Fruit fly (Drosophila melanogaster) whole organism, embryonic: Measurements from ENCODE around the gene CG13931.

Experiments
- Aef1 ChIP-seq: fragments of 200-800 bp; sonication (Bioruptor generic); IDR thresholded peaks from 3 replicates; pipeline ENCODE4 v1.3.6; 2022; ENCODE audit warnings: missing biosample characterization, missing genetic modification characterization
- Awh ChIP-seq: fragments of 200-800 bp; sonication (Bioruptor generic); IDR thresholded peaks from 2 replicates; pipeline ENCODE4, ENCODE4 v1.3.6; 2022; ENCODE audit warnings: missing biosample characterization, missing genetic modification characterization
- B-H2 ChIP-seq: fragments of 200-800 bp; sonication (Bioruptor generic); optimal IDR thresholded peaks from 2 replicates; lab custom pipeline; 2018; ENCODE audit warnings: missing biosample characterization, mild to moderate bottlenecking, missing genetic modification characterization
- CG10366 ChIP-seq: fragments of 200-800 bp; sonication (Bioruptor generic); IDR thresholded peaks from 2 replicates; pipeline ENCODE4 v1.3.6; 2022; ENCODE audit warnings: missing biosample characterization, missing genetic modification characterization
- CG11695 ChIP-seq: fragments of 200-800 bp; sonication (Bioruptor generic); IDR thresholded peaks from 3 replicates; pipeline ENCODE4 v1.3.6; 2022; ENCODE audit warnings: missing biosample characterization, missing genetic modification characterization
- CG11696 ChIP-seq: fragments of 200-800 bp; sonication (Bioruptor generic); IDR thresholded peaks from 2 replicates; pipeline ENCODE4 v1.3.6; 2022; ENCODE audit warnings: missing biosample characterization, missing genetic modification characterization
- CG12391 ChIP-seq: fragments of 200-800 bp; sonication (Bioruptor generic); optimal IDR thresholded peaks from 3 replicates; lab custom pipeline; 2018; ENCODE audit warnings: missing biosample characterization, mild to moderate bottlenecking, missing genetic modification characterization, moderate library complexity
- CG14441 ChIP-seq: fragments of 200-800 bp; sonication (Bioruptor generic); IDR thresholded peaks from 2 replicates; pipeline ENCODE4 v1.3.6; 2022; ENCODE audit warnings: missing biosample characterization, missing genetic modification characterization
- CG14965 ChIP-seq: fragments of 200-800 bp; sonication (Bioruptor generic); optimal IDR thresholded peaks from 2 replicates; lab custom pipeline; 2016; ENCODE audit warnings: missing biosample characterization, missing genetic modification characterization, borderline replicate concordance
- CG1603 ChIP-seq: fragments of 200-800 bp; sonication (Bioruptor generic); optimal IDR thresholded peaks from 2 replicates; lab custom pipeline; 2019; ENCODE audit warnings: missing biosample characterization, mild to moderate bottlenecking, missing genetic modification characterization, moderate library complexity
- CG17328 ChIP-seq: fragments of 200-800 bp; sonication (Bioruptor generic); IDR thresholded peaks from 2 replicates; pipeline ENCODE4 v1.3.6; 2022; ENCODE audit warnings: missing biosample characterization, missing genetic modification characterization
- CG17912 ChIP-seq: fragments of 200-800 bp; sonication (Bioruptor generic); optimal IDR thresholded peaks from 2 replicates; lab custom pipeline; 2018; ENCODE audit warnings: missing biosample characterization, mild to moderate bottlenecking, missing genetic modification characterization
- CG1832 ChIP-seq: fragments of 200-800 bp; sonication (Bioruptor generic); optimal IDR thresholded peaks from 2 replicates; lab custom pipeline; 2017; ENCODE audit warnings: missing biosample characterization, mild to moderate bottlenecking, missing genetic modification characterization, inconsistent platforms
- CG4404 ChIP-seq: fragments of 200-800 bp; sonication (Bioruptor generic); IDR thresholded peaks from 2 replicates; pipeline ENCODE4 v1.3.6; 2022; ENCODE audit warnings: missing biosample characterization, missing genetic modification characterization
- CG4424 ChIP-seq: fragments of 200-800 bp; sonication (Bioruptor generic); optimal IDR thresholded peaks from 3 replicates; lab custom pipeline; 2016; ENCODE audit warnings: missing biosample characterization, missing genetic modification characterization
- CG5180 ChIP-seq: fragments of 200-800 bp; sonication (Bioruptor generic); optimal IDR thresholded peaks from 3 replicates; lab custom pipeline; 2017; ENCODE audit warnings: missing biosample characterization, missing genetic modification characterization, mild to moderate bottlenecking, moderate library complexity, missing genetic modification reagents
- CG6654 ChIP-seq: fragments of 200-800 bp; sonication (Bioruptor generic); optimal IDR thresholded peaks from 2 replicates; lab custom pipeline; 2017; ENCODE audit warnings: missing biosample characterization, mild to moderate bottlenecking, missing genetic modification characterization
- CG7271 ChIP-seq: fragments of 200-800 bp; sonication (Bioruptor generic); optimal IDR thresholded peaks from 2 replicates; lab custom pipeline; 2018; ENCODE audit warnings: missing biosample characterization, mild to moderate bottlenecking, missing genetic modification characterization, moderate library complexity
- Drgx ChIP-seq: fragments of 200-800 bp; sonication (Bioruptor generic); IDR thresholded peaks from 2 replicates; pipeline ENCODE4 v1.3.6; 2022; ENCODE audit warnings: missing biosample characterization, missing genetic modification characterization
- Ets65A ChIP-seq: fragments of 200-800 bp; sonication (Bioruptor generic); peaks from one replicate; lab custom pipeline; 2016; ENCODE audit warnings: missing biosample characterization, missing genetic modification characterization
- Hr51 ChIP-seq, 2 experiments: fragments of 200-800 bp; sonication (Bioruptor generic); optimal IDR thresholded peaks; 2 replicates in 1 of 2; 3 replicates in 1 of 2; lab custom pipeline; 2016 to 2018; ENCODE audit warnings: missing biosample characterization in 2 of 2, missing genetic modification characterization in 2 of 2, mild to moderate bottlenecking in 1 of 2, moderate library complexity in 1 of 2
- NfI ChIP-seq: fragments of 200-800 bp; sonication (Bioruptor generic); optimal IDR thresholded peaks from 3 replicates; lab custom pipeline; 2018; ENCODE audit warnings: missing biosample characterization, mild to moderate bottlenecking, missing genetic modification characterization, moderate library complexity
- cas ChIP-seq: fragments of 200-800 bp; sonication (Bioruptor generic); IDR thresholded peaks from 2 replicates; pipeline ENCODE4 v1.3.6; 2022; ENCODE audit warnings: missing biosample characterization, missing genetic modification characterization
- corto ChIP-seq: fragments of 200-800 bp; sonication (Bioruptor generic); optimal IDR thresholded peaks from 2 replicates; lab custom pipeline; 2016; ENCODE audit warnings: missing biosample characterization, mild to moderate bottlenecking, missing genetic modification characterization, moderate library complexity
- croc ChIP-seq: fragments of 200-800 bp; sonication (Bioruptor generic); conservative IDR thresholded peaks from 3 replicates; pipeline ENCODE4 v1.3.6; 2022; ENCODE audit warnings: missing biosample characterization, missing genetic modification characterization
- dan ChIP-seq: fragments of 200-800 bp; sonication (Bioruptor generic); IDR thresholded peaks from 2 replicates; pipeline ENCODE4 v1.3.6; 2022; ENCODE audit warnings: missing biosample characterization, missing genetic modification characterization
- dysf ChIP-seq: fragments of 200-800 bp; sonication (Bioruptor generic); IDR thresholded peaks from 3 replicates; pipeline ENCODE4 v1.3.6; 2022; ENCODE audit warnings: missing biosample characterization, missing genetic modification characterization
- esg ChIP-seq: fragments of 200-800 bp; sonication (Bioruptor generic); conservative IDR thresholded peaks from 2 replicates; pipeline ENCODE4 v1.3.6; 2022; ENCODE audit warnings: missing biosample characterization, missing genetic modification characterization
- gce ChIP-seq: fragments of 200-800 bp; sonication (Bioruptor generic); IDR thresholded peaks from 3 replicates; pipeline ENCODE4 v1.3.6; 2022; ENCODE audit warnings: missing biosample characterization, missing genetic modification characterization
- gcm ChIP-seq: fragments of 200-800 bp; sonication (Bioruptor generic); optimal IDR thresholded peaks from 2 replicates; lab custom pipeline; 2019; ENCODE audit warnings: missing biosample characterization, mild to moderate bottlenecking, missing genetic modification characterization, moderate library complexity
- hkb ChIP-seq, 2 experiments: fragments of 200-800 bp in 1 of 2; fragments of >200 bp in 1 of 2; sonication (Bioruptor generic) in 1 of 2; IDR thresholded peaks in 1 of 2; optimal IDR thresholded peaks in 1 of 2; 2 replicates each; pipeline versions ENCODE4 v1.3.6 to Lab custom; 2017 to 2022; ENCODE audit warnings: missing biosample characterization in 1 of 2, missing genetic modification characterization in 1 of 2
- ind ChIP-seq: fragments of 200-800 bp; sonication (Bioruptor generic); optimal IDR thresholded peaks from 3 replicates; lab custom pipeline; 2016; ENCODE audit warnings: missing biosample characterization, missing genetic modification characterization
- insv ChIP-seq, 2 experiments: fragments of 200-800 bp; sonication (Bioruptor generic); optimal IDR thresholded peaks; 3 replicates each; lab custom pipeline; 2016 to 2018; ENCODE audit warnings: missing biosample characterization in 2 of 2, missing genetic modification characterization in 2 of 2
- lab ChIP-seq: fragments of 200-800 bp; sonication (Bioruptor generic); optimal IDR thresholded peaks from 3 replicates; lab custom pipeline; 2017; ENCODE audit warnings: missing biosample characterization, missing genetic modification characterization, mild to moderate bottlenecking, moderate library complexity, missing genetic modification reagents
- lilli ChIP-seq: fragments of 200-800 bp; sonication (Bioruptor generic); optimal IDR thresholded peaks from 3 replicates; lab custom pipeline; 2016; ENCODE audit warnings: missing biosample characterization, missing genetic modification characterization
- lmd ChIP-seq: fragments of 200-800 bp; sonication (Bioruptor generic); IDR thresholded peaks from 2 replicates; pipeline ENCODE4 v1.3.6; 2022; ENCODE audit warnings: missing biosample characterization, missing genetic modification characterization
- lov ChIP-seq, 2 experiments: fragments of 200-800 bp in 1 of 2; fragments of >200 bp in 1 of 2; sonication (Bioruptor generic) in 1 of 2; IDR thresholded peaks in 1 of 2; optimal IDR thresholded peaks in 1 of 2; 2 replicates in 1 of 2; 3 replicates in 1 of 2; pipeline versions ENCODE4 v1.3.6 to Lab custom; 2017 to 2022; ENCODE audit warnings: missing biosample characterization in 1 of 2, missing genetic modification characterization in 1 of 2
- nom ChIP-seq: fragments of 200-800 bp; sonication (Bioruptor generic); optimal IDR thresholded peaks from 2 replicates; lab custom pipeline; 2017; ENCODE audit warnings: missing biosample characterization, missing genetic modification characterization, mild to moderate bottlenecking, moderate library complexity, missing genetic modification reagents
- prd ChIP-seq, 3 experiments: fragments of >200 bp in 2 of 3; fragments of 200-800 bp in 1 of 3; sonication (Bioruptor generic) in 1 of 3; optimal IDR thresholded peaks in 2 of 3; IDR thresholded peaks in 1 of 3; 2 replicates in 2 of 3; 3 replicates in 1 of 3; pipeline versions ENCODE4 v1.3.6 to Lab custom; 2017 to 2022; ENCODE audit warnings: missing biosample characterization in 1 of 3, missing genetic modification characterization in 1 of 3
- ranshi ChIP-seq: fragments of 200-800 bp; sonication (Bioruptor generic); IDR thresholded peaks from 2 replicates; pipeline ENCODE4 v1.3.6; 2022; ENCODE audit warnings: missing biosample characterization, missing genetic modification characterization
- repo ChIP-seq: fragments of 200-800 bp; sonication (Bioruptor generic); optimal IDR thresholded peaks from 2 replicates; lab custom pipeline; 2016; ENCODE audit warnings: missing biosample characterization, missing genetic modification characterization
- row ChIP-seq: fragments of 200-800 bp; sonication (Bioruptor generic); IDR thresholded peaks from 3 replicates; pipeline ENCODE4 v1.3.6; 2022; ENCODE audit warnings: missing biosample characterization, missing genetic modification characterization
- sisA ChIP-seq: fragments of 200-800 bp; sonication (Bioruptor generic); IDR thresholded peaks from 2 replicates; pipeline ENCODE4 v1.3.6; 2022; ENCODE audit warnings: missing biosample characterization, missing genetic modification characterization
- vvl ChIP-seq: fragments of 200-800 bp; sonication (Bioruptor generic); IDR thresholded peaks from 2 replicates; pipeline ENCODE4 v1.3.6; 2022; ENCODE audit warnings: missing biosample characterization, missing genetic modification characterization
- zf30C ChIP-seq: fragments of 200-800 bp; sonication (Bioruptor generic); optimal IDR thresholded peaks from 3 replicates; lab custom pipeline; 2018; ENCODE audit warnings: missing biosample characterization, mild to moderate bottlenecking, missing genetic modification characterization
- zfh1 ChIP-seq: fragments of 200-800 bp; sonication (Bioruptor generic); IDR thresholded peaks from 3 replicates; pipeline ENCODE4 v1.3.6; 2022; ENCODE audit warnings: missing biosample characterization, missing genetic modification characterization

Gene CG13931

dm6 chr3L:1692122-1692786 lies 10.0 kb downstream of the CG13931 start (continued):
- TF ChIP-seq Hr51 (GFP tag; optimal IDR thresholded peaks at IDR 0.05; lab: Kevin White, UChicago) (no peak), Aef1 (GFP tag; lab: Robert Waterston, UW) (no peak), dysf (GFP tag; lab: Robert Waterston, UW) (0 out of 3 replicates have a peak, but pooled peaks have one; percentile 14), CG11696 (peak; percentile 73), CG10366 (GFP tag; lab: Robert Waterston, UW) (peak; percentile 14; the same call in 1 of the 2 replicates), hkb (optimal IDR thresholded peaks at IDR 0.05; lab: Kevin White, UChicago) (no peak), hkb (GFP tag; IDR thresholded peaks at IDR 0.05; lab: Robert Waterston, UW) (no peak), sisA (GFP tag; lab: Robert Waterston, UW) (peak; percentile 45; the same call in 1 of the 2 replicates), gcm (GFP tag; lab: Kevin White, UChicago) (no peak), gce (GFP tag; lab: Robert Waterston, UW) (no peak), CG4404 (GFP tag; lab: Robert Waterston, UW) (0 out of 2 replicates have a peak, but pooled peaks have one; percentile 35), lov (optimal IDR thresholded peaks at IDR 0.05; lab: Kevin White, UChicago) (no peak), lov (GFP tag; IDR thresholded peaks at IDR 0.05; lab: Robert Waterston, UW) (0 out of 3 replicates have a peak, but pooled peaks have one; percentile 13), vvl (GFP tag; lab: Robert Waterston, UW) (0 out of 2 replicates have a peak, but pooled peaks have one; percentile 30), lab (GFP tag; lab: Kevin White, UChicago) (no peak), CG17912 (GFP tag; lab: Kevin White, UChicago) (no peak), repo (GFP tag; lab: Kevin White, UChicago) (no peak), CG7271 (tag; lab: Kevin White, UChicago) (no peak), zf30C (GFP tag; lab: Kevin White, UChicago) (no peak), insv (GFP tag; optimal IDR thresholded peaks at IDR 0.05; lab: Kevin White, UChicago) (no peak), Drgx (GFP tag; lab: Robert Waterston, UW) (peak; percentile 87), dan (GFP tag; lab: Robert Waterston, UW) (no peak), Awh (GFP tag; lab: Robert Waterston, UW) (0 out of 2 replicates have a peak, but pooled peaks have one; percentile 34), CG17328 (GFP tag; lab: Robert Waterston, UW) (peak; percentile 45), lmd (GFP tag; lab: Robert Waterston, UW) (peak; percentile 39; the same call in 1 of the 2 replicates), lilli (GFP tag; lab: Kevin White, UChicago) (no peak), CG5180 (GFP tag; lab: Kevin White, UChicago) (no peak), CG1832 (GFP tag; lab: Kevin White, UChicago) (no peak), CG11695 (GFP tag; lab: Robert Waterston, UW) (0 out of 3 replicates have a peak, but pooled peaks have one; percentile 23), row (GFP tag; lab: Robert Waterston, UW) (peak; percentile 43; the same call in 1 of the 3 replicates), CG1603 (tag; lab: Kevin White, UChicago) (peak; percentile 55), CG6654 (GFP tag; lab: Kevin White, UChicago) (no peak), B-H2 (GFP tag; lab: Kevin White, UChicago) (no peak), CG14965 (GFP tag; lab: Kevin White, UChicago) (no peak), esg (GFP tag; lab: Robert Waterston, UW) (peak; percentile 26; the same call in 1 of the 2 replicates), zfh1 (peak; percentile 49; the same call in 2 of the 3 replicates), CG4424 (GFP tag; lab: Kevin White, UChicago) (no peak), croc (peak; percentile 25; the same call in 1 of the 3 replicates), CG12391 (tag; lab: Kevin White, UChicago) (no peak), Ets65A (GFP tag; lab: Kevin White, UChicago) (peak; percentile 53), ranshi (GFP tag; lab: Robert Waterston, UW) (no peak), prd (optimal IDR thresholded peaks at IDR 0.05; lab: Kevin White, UChicago) (no peak), prd (GFP tag; IDR thresholded peaks at IDR 0.05; lab: Robert Waterston, UW) (peak; percentile 61; the same call in 2 of the 3 replicates), NfI (GFP tag; lab: Kevin White, UChicago) (no peak), corto (GFP tag; lab: Kevin White, UChicago) (peak; percentile 65), cas (GFP tag; lab: Robert Waterston, UW) (no peak), nom (GFP tag; lab: Kevin White, UChicago) (peak; percentile 77), CG14441 (peak; percentile 35; the same call in 1 of the 2 replicates), ind (GFP tag; lab: Kevin White, UChicago) (no peak)
- TF ChIP-seq, all 482 proteins: peak for 43
